Fruit fly (Drosophila melanogaster) Kc167 (cell line): ENCODE results near the gene Syx8.

Experiments used
- Myc ChIP-seq: fragments of >200 bp; optimal IDR thresholded peaks from 2 replicates; lab custom pipeline; 2017; ENCODE audit warnings: missing external identifiers
- h ChIP-seq: fragments of >200 bp; optimal IDR thresholded peaks from 3 replicates; lab custom pipeline; 2018; ENCODE audit warnings: missing external identifiers
- psq ChIP-seq: fragments of >200 bp; optimal IDR thresholded peaks from 2 replicates; lab custom pipeline; 2017; ENCODE audit warnings: missing external identifiers

dm6 chr3L:16590860-16591259 lies 4.0 kb upstream of the Syx8 start, which contains the start of gene tra:
- TF ChIP-seq psq (lab: Kevin White, UChicago) = no peak
- no peak for TF ChIP-seq Myc (lab: Kevin White, UChicago)
- no peak for TF ChIP-seq h (lab: Kevin White, UChicago)
